Worm (Caenorhabditis elegans): ENCODE data around the gene C46C2.7.

DNA sequence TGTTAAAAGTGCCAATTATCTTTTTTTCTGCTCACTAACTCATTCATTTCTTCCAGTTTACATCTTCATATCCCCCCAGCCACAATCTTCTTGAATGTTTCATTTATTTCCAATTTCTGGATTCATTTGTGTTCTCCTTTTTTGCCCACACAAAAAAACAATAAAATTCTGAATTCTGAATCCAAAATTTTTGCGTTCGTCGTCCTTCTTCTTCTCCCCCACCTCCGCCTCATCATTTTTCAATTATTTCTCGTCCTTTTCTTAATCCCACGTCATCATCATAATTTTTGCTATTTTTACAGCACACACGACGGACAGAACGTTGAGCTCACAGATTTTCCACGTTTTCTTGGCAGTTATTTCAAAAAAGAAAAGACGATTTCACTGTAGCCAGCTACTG, 10.1 kb upstream of the C46C2.7 start, which contains the start of gene C07C7.1:
- no peak for TF ChIP-seq ztf-29 (GFP tag; IDR thresholded peaks at IDR 0.05)
- TF ChIP-seq flt-1 (GFP tag; IDR thresholded peaks at IDR 0.05) = no peak
- TF ChIP-seq klf-2 (GFP tag; conservative IDR thresholded peaks at IDR 0.05) = no peak

All from whole organism, midembryonic.